Worm (Caenorhabditis elegans): ENCODE results near the gene cutl-1.

- TF ChIP-seq nhr-28 (tag; optimal IDR thresholded peaks at IDR 0.05) (no peak), nhr-25 (tag; optimal IDR thresholded peaks at IDR 0.05) (no peak), nhr-237 (tag; optimal IDR thresholded peaks at IDR 0.05) (no peak), nhr-12 (tag; optimal IDR thresholded peaks at IDR 0.05) (no peak), mdl-1 (tag; optimal IDR thresholded peaks at IDR 0.05) (no peak), ama-1 (optimal IDR thresholded peaks at IDR 0.05) (no peak), pha-4 (tag; optimal IDR thresholded peaks at IDR 0.05) (no peak), elt-2 (tag; optimal IDR thresholded peaks at IDR 0.05) (no peak), nhr-23 (tag; optimal IDR thresholded peaks at IDR 0.05) (no peak), ceh-9 (tag; optimal IDR thresholded peaks at IDR 0.05) (no peak)
These were observed 11.6 kb upstream of the cutl-1 start, which contains the start of gene F53F1.6 for ce11 chrV:13417513-13417912.

Measured in whole organism, L3 larva.